Fruit fly (Drosophila melanogaster): Measurements from ENCODE around the gene Rcd-1r.

DNA sequence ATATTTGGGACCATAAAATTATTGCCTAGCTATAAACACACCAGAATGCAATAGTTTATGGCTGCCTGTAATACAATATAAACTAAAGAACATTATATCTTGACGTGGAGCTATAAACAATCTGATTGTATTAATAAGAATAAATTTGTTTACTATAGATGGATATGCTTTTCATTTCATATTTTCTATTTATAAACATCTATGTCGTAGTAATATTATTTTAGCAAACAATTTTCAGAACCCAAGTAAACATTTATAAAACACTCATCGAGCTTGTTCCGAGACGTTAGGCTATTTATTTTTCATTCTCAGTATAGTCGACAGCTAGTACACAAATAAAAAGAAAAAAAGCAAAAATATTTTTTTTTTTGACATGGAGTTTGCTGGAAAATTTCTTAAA is 33.5 kb downstream of the Rcd-1r start, which contains the start of gene CG18662:
- TF ChIP-seq lola (GFP tag; optimal IDR thresholded peaks at IDR 0.05) (no peak), psq (GFP tag; optimal IDR thresholded peaks at IDR 0.05) (no peak), OdsH (GFP tag; optimal IDR thresholded peaks at IDR 0.05) (no peak), Jra (GFP tag; optimal IDR thresholded peaks at IDR 0.05) (no peak), usp (GFP tag; optimal IDR thresholded peaks at IDR 0.05) (no peak), pan (optimal IDR thresholded peaks at IDR 0.05) (no peak), brk (GFP tag; optimal IDR thresholded peaks at IDR 0.05) (no peak), sv (GFP tag; optimal IDR thresholded peaks at IDR 0.05) (no peak), br (GFP tag; optimal IDR thresholded peaks at IDR 0.05) (no peak), Mio (GFP tag; optimal IDR thresholded peaks at IDR 0.05) (no peak), Hr83 (GFP tag; optimal IDR thresholded peaks at IDR 0.05; ENCODE audit: poor library complexity, severe bottlenecking) (no peak), Rel (GFP tag; optimal IDR thresholded peaks at IDR 0.05) (no peak), Rel (tag; optimal IDR thresholded peaks at IDR 0.05) (no peak), fru (GFP tag; optimal IDR thresholded peaks at IDR 0.05) (no peak)

All from whole organism, wandering third instar larva.